Worm (Caenorhabditis elegans) whole organism, L3 larva: Measurements from ENCODE around the gene F42A10.7.

Source experiments
- ceh-82 ChIP-seq: fragments of 150-350 bp; optimal IDR thresholded peaks from 2 replicates; lab custom pipeline; 2014; ENCODE audit warnings: missing biosample characterization, missing genetic modification characterization
- elt-1 ChIP-seq: fragments of 150-350 bp; optimal IDR thresholded peaks from 2 replicates; lab custom pipeline; 2014; ENCODE audit warnings: missing biosample characterization, missing genetic modification characterization
- fkh-10 ChIP-seq: sonication (generic microtip); optimal IDR thresholded peaks from 2 replicates; lab custom pipeline; 2017; ENCODE audit warnings: missing biosample characterization, missing genetic modification reagents, missing genetic modification characterization
- fos-1 ChIP-seq: fragments of 150-350 bp; optimal IDR thresholded peaks from 2 replicates; lab custom pipeline; 2014; ENCODE audit warnings: missing biosample characterization, missing genetic modification characterization
- nhr-76 ChIP-seq: fragments of 150-350 bp; sonication (generic microtip); optimal IDR thresholded peaks from 5 replicates; lab custom pipeline; 2014; ENCODE audit warnings: missing biosample characterization, missing genetic modification characterization
- snpc-4 ChIP-seq: fragments of 150-350 bp; optimal IDR thresholded peaks from 2 replicates; lab custom pipeline; 2014; ENCODE audit warnings: missing biosample characterization, missing genetic modification characterization

DNA sequence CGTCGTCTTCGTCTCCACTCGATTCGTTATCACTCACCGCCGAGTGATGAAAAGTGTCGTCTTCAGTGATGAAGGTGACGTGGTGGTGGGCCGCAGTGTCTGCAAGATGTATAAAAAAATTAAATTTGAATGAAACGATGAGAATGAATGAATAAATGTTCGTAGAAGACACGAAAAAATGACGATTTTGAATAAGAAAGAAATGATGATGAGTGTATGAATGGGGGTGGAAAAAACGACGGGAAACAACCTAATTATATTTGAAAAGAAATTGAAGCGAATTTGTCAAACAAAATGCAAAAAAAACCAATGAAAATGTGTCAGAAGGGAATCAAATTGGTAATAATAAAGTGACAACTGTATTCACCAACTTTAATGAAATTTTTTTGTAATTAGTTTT, 42.3 kb downstream of the F42A10.7 start, which contains the start of gene mvk-1:
- no peak for TF ChIP-seq fkh-10 (GFP tag; lab: Kevin White, UChicago)
- no peak for TF ChIP-seq snpc-4 (tag; lab: Kevin White, UChicago)
- no peak for TF ChIP-seq fos-1 (tag; lab: Kevin White, UChicago)
- no peak for TF ChIP-seq elt-1 (tag; lab: Kevin White, UChicago)
- no peak for TF ChIP-seq nhr-76 (tag; lab: Kevin White, UChicago)
- TF ChIP-seq ceh-82 (tag; lab: Kevin White, UChicago), result no peak
